Fruit fly (Drosophila melanogaster): ENCODE data around the gene CG45089.

The CG45089 gene

dm6 chrX:7937588-7938481, 44.2 kb upstream of the CG45089 start (continued):
- TF ChIP-seq ssp (GFP tag; IDR thresholded peaks at IDR 0.05) (peak; percentile 61), Awh (GFP tag; IDR thresholded peaks at IDR 0.05) (peak; percentile 70; the same call in 1 of the 2 replicates), kay (GFP tag; optimal IDR thresholded peaks at IDR 0.05) (peak; percentile 33), CG6765 (GFP tag; optimal IDR thresholded peaks at IDR 0.05) (no peak), kni (GFP tag; optimal IDR thresholded peaks at IDR 0.05) (peak; percentile 87), ash1 (GFP tag; optimal IDR thresholded peaks at IDR 0.05) (no peak), fd64A (GFP tag; optimal IDR thresholded peaks at IDR 0.05) (peak; percentile 38), Sox100B (GFP tag; optimal IDR thresholded peaks at IDR 0.05) (peak; percentile 93), Chrac-16 (GFP tag; optimal IDR thresholded peaks at IDR 0.05) (peak; percentile 82), CG14441 (GFP tag; IDR thresholded peaks at IDR 0.05) (peak; percentile 64), dm (GFP tag; optimal IDR thresholded peaks at IDR 0.05) (peak; percentile 72), MESR4 (GFP tag; optimal IDR thresholded peaks at IDR 0.05) (no peak), bcd (GFP tag; optimal IDR thresholded peaks at IDR 0.05) (peak; percentile 87), C15 (GFP tag; IDR thresholded peaks at IDR 0.05) (no peak; the same call in 2 of the 3 replicates), wek (GFP tag; optimal IDR thresholded peaks at IDR 0.05) (peak; percentile 12)

- TF ChIP-seq TFAM (GFP tag; optimal IDR thresholded peaks at IDR 0.05) (no peak), CG16779 (GFP tag; IDR thresholded peaks at IDR 0.05) (no peak), CG13424 (tag; optimal IDR thresholded peaks at IDR 0.05) (no peak), CG18619 (GFP tag; optimal IDR thresholded peaks at IDR 0.05) (no peak), CG4854 (GFP tag; optimal IDR thresholded peaks at IDR 0.05) (no peak), CG11504 (tag; optimal IDR thresholded peaks at IDR 0.05) (peak; percentile 7), pfk (GFP tag; optimal IDR thresholded peaks at IDR 0.05) (no peak), p53 (GFP tag; optimal IDR thresholded peaks at IDR 0.05) (peak; percentile 27), bab2 (GFP tag; optimal IDR thresholded peaks at IDR 0.05) (no peak), hbn (GFP tag; IDR thresholded peaks at IDR 0.05; ENCODE audit: partially characterized antibody) (peak; percentile 42; the same call in 1 of the 2 replicates), abd-A (tag; optimal IDR thresholded peaks at IDR 0.05) (no peak), pum (GFP tag; optimal IDR thresholded peaks at IDR 0.05) (no peak), CG34422 (GFP tag; IDR thresholded peaks at IDR 0.05) (peak; percentile 31; the same call in 1 of the 3 replicates), sug (tag; optimal IDR thresholded peaks at IDR 0.05) (peak; percentile 57), Sin3A (optimal IDR thresholded peaks at IDR 0.05) (peak; percentile 91), CG10462 (GFP tag; optimal IDR thresholded peaks at IDR 0.05) (no peak), CG7556 (GFP tag; optimal IDR thresholded peaks at IDR 0.05) (no peak), CG4424 (GFP tag; optimal IDR thresholded peaks at IDR 0.05) (no peak), nerfin-1 (tag; optimal IDR thresholded peaks at IDR 0.05) (peak; percentile 22), cg (GFP tag; optimal IDR thresholded peaks at IDR 0.05) (peak; percentile 95), CG9609 (GFP tag; optimal IDR thresholded peaks at IDR 0.05) (peak; percentile 2), CG6654 (GFP tag; optimal IDR thresholded peaks at IDR 0.05) (no peak), crp (GFP tag; optimal IDR thresholded peaks at IDR 0.05) (peak in 1 of 2 experiments; percentile 65), Dp (GFP tag; optimal IDR thresholded peaks at IDR 0.05) (peak; percentile 8), Dfd (GFP tag; optimal IDR thresholded peaks at IDR 0.05) (no peak), sqz (GFP tag; optimal IDR thresholded peaks at IDR 0.05) (no peak), ems (GFP tag; optimal IDR thresholded peaks at IDR 0.05) (no peak), CG4617 (GFP tag; optimal IDR thresholded peaks at IDR 0.05; ENCODE audit: borderline replicate concordance) (peak; percentile 80), CG15696 (tag; optimal IDR thresholded peaks at IDR 0.05) (no peak), Ada2b (GFP tag; IDR thresholded peaks at IDR 0.05) (no peak), CG12769 (tag; optimal IDR thresholded peaks at IDR 0.05) (peak; percentile 43), sens (GFP tag) (peak; percentile 60)
Observed at dm6 chrX:7935798-7936572, 42.4 kb upstream of the CG45089 start, which contains the start of gene Ubr3. Ubr3 (plus strand) TSS chrX:7935896.

Measured in whole organism, embryonic.